Fruit fly (Drosophila melanogaster): Measurements from ENCODE around the gene SrpRbeta.
A peak's percentile ranks its signal among the peaks of the same experiment; 100 is the strongest.

Gene SrpRbeta

DNA sequence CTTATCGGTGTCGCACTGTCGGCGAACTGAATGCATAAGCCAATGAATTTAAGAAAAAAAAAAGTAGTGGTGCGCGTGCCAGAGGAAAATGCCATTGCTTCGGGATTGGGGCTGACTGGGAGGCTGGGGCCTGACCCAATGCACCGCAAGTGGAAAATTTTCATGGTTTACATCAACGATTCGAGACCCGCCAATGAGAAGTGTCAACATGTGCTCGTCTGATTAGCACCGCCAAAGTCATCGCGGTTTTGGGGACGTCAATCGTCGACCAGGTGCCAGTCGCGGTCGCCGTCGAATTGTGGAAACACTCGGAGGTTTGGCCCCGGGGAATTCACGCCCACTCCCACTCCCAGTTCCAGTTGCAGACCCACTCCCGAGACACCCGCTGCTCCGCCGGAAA is 36.3 kb downstream of the SrpRbeta start:
- TF ChIP-seq br (GFP tag; optimal IDR thresholded peaks at IDR 0.05) (peak; percentile 12), Rel (GFP tag; optimal IDR thresholded peaks at IDR 0.05) (no peak), Rel (tag; optimal IDR thresholded peaks at IDR 0.05) (peak; percentile 49), h (GFP tag; optimal IDR thresholded peaks at IDR 0.05) (peak; percentile 75), CrebA (GFP tag; optimal IDR thresholded peaks at IDR 0.05; ENCODE audit: borderline replicate concordance) (no peak), ey (GFP tag; optimal IDR thresholded peaks at IDR 0.05) (no peak)

DNA sequence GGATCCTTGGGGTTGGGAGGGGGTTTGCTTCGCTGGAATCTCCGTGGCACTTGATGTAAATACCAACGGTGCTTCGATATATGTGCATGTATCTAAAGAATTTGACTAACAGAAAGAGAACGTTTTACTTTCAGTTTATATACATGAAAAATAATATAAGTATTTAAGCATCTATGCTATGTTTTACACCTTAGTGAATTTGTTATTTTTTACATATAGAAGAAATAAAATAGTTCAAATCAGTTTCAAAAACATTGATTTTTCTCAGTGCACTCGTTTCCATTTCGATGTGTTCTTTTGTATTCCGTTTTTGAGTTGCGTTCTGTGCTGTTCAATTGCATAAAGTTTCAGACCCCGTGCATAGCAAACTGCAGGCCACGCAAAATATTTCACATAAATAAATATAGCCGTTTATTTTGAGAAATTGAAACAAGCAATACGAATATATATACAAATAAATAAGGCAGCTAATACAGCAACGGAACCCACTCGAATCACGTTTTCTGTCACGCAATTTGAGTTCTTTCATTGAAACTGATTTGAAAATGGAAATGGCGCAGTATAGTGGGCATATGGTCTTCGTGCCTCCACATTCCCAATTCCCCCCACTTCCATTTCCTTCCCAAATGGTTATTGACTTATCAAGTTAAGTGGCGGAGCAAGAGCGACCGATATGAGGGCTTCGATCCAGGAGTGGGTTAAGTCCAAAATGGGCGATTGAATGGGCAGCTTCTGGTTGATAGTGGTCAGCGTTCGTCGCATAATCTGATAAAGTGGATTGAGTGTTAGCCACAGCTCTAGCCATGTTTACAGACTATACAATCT is 37.3 kb downstream of the SrpRbeta start:
- peak in 1 of 2 experiments; percentile 8 for TF ChIP-seq foxo (GFP tag; optimal IDR thresholded peaks at IDR 0.05)
- peak; percentile 19 for TF ChIP-seq Hnf4 (GFP tag; optimal IDR thresholded peaks at IDR 0.05)
- TF ChIP-seq h (GFP tag; optimal IDR thresholded peaks at IDR 0.05): peak; percentile 89
- no peak for TF ChIP-seq fru (GFP tag; optimal IDR thresholded peaks at IDR 0.05)
- TF ChIP-seq Rel (GFP tag; optimal IDR thresholded peaks at IDR 0.05): no peak
- peak; percentile 73 for TF ChIP-seq Rel (tag; optimal IDR thresholded peaks at IDR 0.05)
- peak; percentile 15 for TF ChIP-seq psq (GFP tag; optimal IDR thresholded peaks at IDR 0.05)

DNA sequence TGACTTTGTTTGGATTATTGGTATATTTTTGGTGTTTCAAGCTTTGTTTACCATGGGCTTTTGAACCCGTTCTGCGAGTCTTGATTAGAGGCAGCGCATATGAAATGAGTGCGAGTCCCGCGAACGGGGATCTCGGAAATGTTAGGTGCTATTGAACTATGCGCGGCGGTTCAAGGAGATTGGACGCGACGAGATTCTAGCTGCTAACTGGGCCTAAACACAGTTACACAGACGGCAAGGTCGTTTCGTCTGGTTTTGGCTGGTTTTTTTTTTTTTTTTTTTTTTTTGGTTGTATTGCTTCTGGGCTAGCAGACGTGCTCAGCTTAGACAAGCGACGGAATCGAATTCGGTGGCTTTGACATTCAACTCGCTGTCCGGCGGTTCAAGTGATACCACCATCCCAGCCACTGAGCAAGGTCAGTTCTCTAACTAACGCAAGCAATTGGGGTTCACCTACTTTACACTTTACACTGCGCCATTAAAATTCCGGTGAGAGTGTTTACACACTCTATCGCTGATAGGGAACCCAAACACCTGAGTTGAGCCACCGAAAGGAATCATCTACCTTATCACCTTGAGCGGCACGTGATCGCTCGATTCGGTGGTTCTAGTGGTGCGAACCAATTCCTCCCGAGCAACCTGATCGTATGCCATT is 38.0 kb downstream of the SrpRbeta start:
- TF ChIP-seq foxo (GFP tag; optimal IDR thresholded peaks at IDR 0.05): no peak
- no peak for TF ChIP-seq Dif (GFP tag; optimal IDR thresholded peaks at IDR 0.05; ENCODE audit: partially characterized antibody)
- no peak for TF ChIP-seq Rel (GFP tag; optimal IDR thresholded peaks at IDR 0.05)
- TF ChIP-seq Rel (tag; optimal IDR thresholded peaks at IDR 0.05): peak; percentile 54
- TF ChIP-seq lola (GFP tag; optimal IDR thresholded peaks at IDR 0.05): no peak
- TF ChIP-seq Hnf4 (GFP tag; optimal IDR thresholded peaks at IDR 0.05): no peak
- no peak for TF ChIP-seq Mio (GFP tag; optimal IDR thresholded peaks at IDR 0.05)
- no peak for TF ChIP-seq dmrt93B (GFP tag; optimal IDR thresholded peaks at IDR 0.05)

- TF ChIP-seq Mio (GFP tag; optimal IDR thresholded peaks at IDR 0.05): no peak
- no peak for TF ChIP-seq Dif (GFP tag; optimal IDR thresholded peaks at IDR 0.05; ENCODE audit: partially characterized antibody)
- TF ChIP-seq h (GFP tag; optimal IDR thresholded peaks at IDR 0.05): peak; percentile 55
- peak in 1 of 2 experiments; percentile 18 for TF ChIP-seq foxo (GFP tag; optimal IDR thresholded peaks at IDR 0.05)
- no peak for TF ChIP-seq Rel (GFP tag; optimal IDR thresholded peaks at IDR 0.05)
- peak; percentile 27 for TF ChIP-seq Rel (tag; optimal IDR thresholded peaks at IDR 0.05)
Observed at dm6 chr3L:8681271-8681670, 38.8 kb downstream of the SrpRbeta start.

dm6 chr3L:8680353-8680752 is 39.7 kb downstream of the SrpRbeta start:
- TF ChIP-seq Hr78 (GFP tag; optimal IDR thresholded peaks at IDR 0.05) (no peak), Sp1 (GFP tag; optimal IDR thresholded peaks at IDR 0.05) (no peak), brk (GFP tag; optimal IDR thresholded peaks at IDR 0.05) (no peak), h (GFP tag; optimal IDR thresholded peaks at IDR 0.05) (no peak), dmrt93B (GFP tag; optimal IDR thresholded peaks at IDR 0.05) (no peak), GATAd (GFP tag; optimal IDR thresholded peaks at IDR 0.05) (no peak), Vsx2 (GFP tag; optimal IDR thresholded peaks at IDR 0.05; ENCODE audit: partially characterized antibody) (no peak), Rel (GFP tag; optimal IDR thresholded peaks at IDR 0.05) (no peak), Rel (tag; optimal IDR thresholded peaks at IDR 0.05) (no peak), woc (GFP tag; optimal IDR thresholded peaks at IDR 0.05) (no peak)

DNA sequence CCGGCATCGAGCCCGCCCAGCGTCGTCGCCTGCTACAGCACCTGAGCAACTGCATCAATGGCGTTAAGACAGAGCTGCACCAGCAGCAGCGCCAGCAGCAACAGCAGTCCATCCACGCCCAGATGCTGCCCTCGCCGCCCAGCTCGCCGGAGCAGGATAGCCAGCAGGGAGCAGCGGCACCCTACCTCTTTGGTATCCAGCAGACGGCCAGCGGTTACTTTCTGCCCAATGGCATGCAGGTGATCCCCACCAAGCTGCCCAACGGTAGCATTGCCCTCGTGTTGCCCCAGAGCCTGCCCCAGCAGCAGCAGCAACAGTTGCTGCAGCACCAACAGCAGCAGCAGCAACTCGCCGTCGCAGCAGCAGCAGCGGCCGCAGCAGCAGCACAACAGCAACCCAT is 42.3 kb downstream of the SrpRbeta start:
- TF ChIP-seq foxo (GFP tag; optimal IDR thresholded peaks at IDR 0.05): no peak
- no peak for TF ChIP-seq Abd-B (GFP tag; optimal IDR thresholded peaks at IDR 0.05)
- TF ChIP-seq br (GFP tag; optimal IDR thresholded peaks at IDR 0.05): no peak
- no peak for TF ChIP-seq sv (GFP tag; optimal IDR thresholded peaks at IDR 0.05)
- no peak for TF ChIP-seq GATAd (GFP tag; optimal IDR thresholded peaks at IDR 0.05)
- TF ChIP-seq HLH106 (tag; optimal IDR thresholded peaks at IDR 0.05): no peak
- TF ChIP-seq Hnf4 (GFP tag; optimal IDR thresholded peaks at IDR 0.05): no peak
- no peak for TF ChIP-seq lola (GFP tag; optimal IDR thresholded peaks at IDR 0.05)
- TF ChIP-seq woc (GFP tag; optimal IDR thresholded peaks at IDR 0.05): no peak

dm6 chr3L:8676500-8676899 is 43.5 kb downstream of the SrpRbeta start:
- TF ChIP-seq HLH106 (tag; optimal IDR thresholded peaks at IDR 0.05) (no peak), Hr78 (GFP tag; optimal IDR thresholded peaks at IDR 0.05) (no peak), sv (GFP tag; optimal IDR thresholded peaks at IDR 0.05) (no peak), woc (GFP tag; optimal IDR thresholded peaks at IDR 0.05) (no peak), OdsH (GFP tag; optimal IDR thresholded peaks at IDR 0.05) (no peak), GATAd (GFP tag; optimal IDR thresholded peaks at IDR 0.05) (no peak), dsf (GFP tag; optimal IDR thresholded peaks at IDR 0.05; ENCODE audit: borderline replicate concordance) (no peak), Mio (GFP tag; optimal IDR thresholded peaks at IDR 0.05) (no peak), Hnf4 (GFP tag; optimal IDR thresholded peaks at IDR 0.05) (no peak), usp (GFP tag; optimal IDR thresholded peaks at IDR 0.05) (no peak), Jra (GFP tag; optimal IDR thresholded peaks at IDR 0.05) (no peak), sage (GFP tag; optimal IDR thresholded peaks at IDR 0.05) (no peak), lola (GFP tag; optimal IDR thresholded peaks at IDR 0.05) (no peak), N (GFP tag; optimal IDR thresholded peaks at IDR 0.05) (no peak), Vsx2 (GFP tag; optimal IDR thresholded peaks at IDR 0.05; ENCODE audit: partially characterized antibody) (no peak), brk (GFP tag; optimal IDR thresholded peaks at IDR 0.05) (no peak), Rel (GFP tag; optimal IDR thresholded peaks at IDR 0.05) (no peak), Rel (tag; optimal IDR thresholded peaks at IDR 0.05) (no peak), psq (GFP tag; optimal IDR thresholded peaks at IDR 0.05) (no peak), br (GFP tag; optimal IDR thresholded peaks at IDR 0.05) (no peak), Abd-B (GFP tag; optimal IDR thresholded peaks at IDR 0.05) (no peak)
